Fruit fly (Drosophila melanogaster): Measurements from ENCODE around the gene SKIP.

DNA sequence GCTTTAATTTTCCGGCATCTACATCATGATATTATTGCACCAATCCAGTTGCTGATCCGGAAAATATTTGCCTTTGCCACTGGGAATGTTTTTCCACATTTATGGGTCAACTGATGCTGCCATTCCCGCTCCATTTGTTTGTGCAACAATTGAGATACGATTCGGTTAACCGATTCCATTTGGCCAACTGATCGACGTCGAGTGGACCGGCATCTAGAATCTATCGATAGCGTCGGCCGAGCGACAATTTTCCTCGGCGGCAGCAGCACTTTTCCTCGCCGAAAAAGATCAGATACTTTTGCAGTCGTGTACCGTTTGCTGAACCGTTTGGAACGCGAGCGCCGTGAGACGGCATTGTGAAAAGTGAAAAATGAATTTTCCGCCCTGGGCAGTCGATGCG is 13.9 kb upstream of the SKIP start, which contains the start of gene CG42390:
- TF ChIP-seq tai (GFP tag; optimal IDR thresholded peaks at IDR 0.05) = no peak
- no peak for TF ChIP-seq GATAd (GFP tag; optimal IDR thresholded peaks at IDR 0.05)
